Fruit fly (Drosophila melanogaster) whole organism, prepupa: ENCODE measurements around the gene alpha-Est4.

ENCODE experiments used
- CG10669 ChIP-seq: fragments of 200-800 bp; sonication (Bioruptor generic); optimal IDR thresholded peaks from 3 replicates; lab custom pipeline; 2018; ENCODE audit warnings: missing biosample characterization, mild to moderate bottlenecking, missing genetic modification characterization, moderate library complexity
- CG15336 ChIP-seq: fragments of 200-800 bp; sonication (Bioruptor generic); IDR thresholded peaks from 2 replicates; pipeline ENCODE4 v1.3.6; 2022; ENCODE audit warnings: missing biosample characterization, missing genetic modification characterization
- CG3032 ChIP-seq: fragments of 200-800 bp; optimal IDR thresholded peaks from 2 replicates; lab custom pipeline; 2019; ENCODE audit warnings: missing biosample characterization, mild to moderate bottlenecking, missing genetic modification characterization, moderate library complexity
- CG31627 ChIP-seq: fragments of 200-800 bp; sonication (Bioruptor generic); optimal IDR thresholded peaks from 3 replicates; lab custom pipeline; 2016; ENCODE audit warnings: missing biosample characterization, missing genetic modification characterization
- CG4318 ChIP-seq: fragments of 200-800 bp; sonication (Bioruptor generic); optimal IDR thresholded peaks from 3 replicates; lab custom pipeline; 2017; ENCODE audit warnings: missing biosample characterization, mild to moderate bottlenecking, missing genetic modification characterization
- CG6163 ChIP-seq: fragments of 200-800 bp; sonication (Bioruptor generic); IDR thresholded peaks from 3 replicates; pipeline ENCODE4 v1.3.6; 2022; ENCODE audit warnings: missing biosample characterization, missing genetic modification characterization
- CG6276 ChIP-seq: fragments of 200-800 bp; sonication (Bioruptor generic); optimal IDR thresholded peaks from 2 replicates; lab custom pipeline; 2017; ENCODE audit warnings: missing biosample characterization, mild to moderate bottlenecking, missing genetic modification characterization
- CG6854 ChIP-seq: fragments of 200-800 bp; sonication (Bioruptor generic); optimal IDR thresholded peaks from 2 replicates; lab custom pipeline; 2017; ENCODE audit warnings: missing biosample characterization, mild to moderate bottlenecking, missing genetic modification characterization
- CG8319 ChIP-seq: fragments of 200-800 bp; sonication (Bioruptor generic); optimal IDR thresholded peaks from 3 replicates; lab custom pipeline; 2016; ENCODE audit warnings: missing biosample characterization, missing genetic modification characterization
- Eip78C ChIP-seq: fragments of 200-800 bp; sonication (Bioruptor generic); peaks from one replicate; lab custom pipeline; 2016; ENCODE audit warnings: missing biosample characterization, missing genetic modification characterization
- Ets21C ChIP-seq: fragments of 200-800 bp; sonication (Bioruptor generic); optimal IDR thresholded peaks from 3 replicates; lab custom pipeline; 2016; ENCODE audit warnings: missing biosample characterization, missing genetic modification characterization
- Hr39 ChIP-seq: fragments of 200-800 bp; sonication (Bioruptor generic); optimal IDR thresholded peaks from 2 replicates; lab custom pipeline; 2016; ENCODE audit warnings: missing biosample characterization, missing genetic modification characterization
- Met ChIP-seq: fragments of 200-800 bp; sonication (Bioruptor generic); optimal IDR thresholded peaks from 3 replicates; lab custom pipeline; 2016; ENCODE audit warnings: missing biosample characterization, missing genetic modification characterization
- Smox ChIP-seq: fragments of 200-800 bp; sonication (Bioruptor generic); optimal IDR thresholded peaks from 3 replicates; lab custom pipeline; 2016; ENCODE audit warnings: missing biosample characterization, missing genetic modification characterization
- Sox14 ChIP-seq: fragments of 200-800 bp; sonication (Bioruptor generic); optimal IDR thresholded peaks from 3 replicates; lab custom pipeline; 2016; ENCODE audit warnings: missing biosample characterization, missing genetic modification characterization
- Sox15 ChIP-seq: fragments of 200-800 bp; sonication (Bioruptor generic); optimal IDR thresholded peaks from 3 replicates; lab custom pipeline; 2016; ENCODE audit warnings: missing biosample characterization, missing genetic modification characterization
- acj6 ChIP-seq: fragments of 200-800 bp; sonication (Bioruptor generic); optimal IDR thresholded peaks from 3 replicates; lab custom pipeline; 2016; ENCODE audit warnings: missing biosample characterization, missing genetic modification characterization
- cyc ChIP-seq: fragments of 200-800 bp; sonication (Bioruptor generic); optimal IDR thresholded peaks from 3 replicates; lab custom pipeline; 2016; ENCODE audit warnings: missing biosample characterization, missing genetic modification characterization
- dac ChIP-seq: fragments of 200-800 bp; sonication (Bioruptor generic); optimal IDR thresholded peaks from 2 replicates; lab custom pipeline; 2017; ENCODE audit warnings: missing biosample characterization, mild to moderate bottlenecking, missing genetic modification characterization
- dsx ChIP-seq: fragments of 200-800 bp; optimal IDR thresholded peaks from 3 replicates; lab custom pipeline; 2019; ENCODE audit warnings: missing biosample characterization, mild to moderate bottlenecking, missing genetic modification characterization, moderate library complexity; ENCODE audit not compliant: poor library complexity, severe bottlenecking
- esn ChIP-seq: fragments of 200-800 bp; sonication (Bioruptor generic); optimal IDR thresholded peaks from 2 replicates; lab custom pipeline; 2016; ENCODE audit warnings: missing biosample characterization, mild to moderate bottlenecking, missing genetic modification characterization, moderate library complexity
- fd85E ChIP-seq: fragments of 200-800 bp; sonication (Bioruptor generic); optimal IDR thresholded peaks from 3 replicates; lab custom pipeline; 2016; ENCODE audit warnings: missing biosample characterization, missing genetic modification characterization
- fkh ChIP-seq: fragments of 200-800 bp; sonication (Bioruptor generic); optimal IDR thresholded peaks from 3 replicates; lab custom pipeline; 2017; ENCODE audit warnings: missing biosample characterization, mild to moderate bottlenecking, missing genetic modification characterization, moderate library complexity
- lz ChIP-seq: fragments of 200-800 bp; sonication (Bioruptor generic); optimal IDR thresholded peaks from 3 replicates; lab custom pipeline; 2016; ENCODE audit warnings: missing biosample characterization, missing genetic modification characterization
- pdm3 ChIP-seq: fragments of 200-800 bp; sonication (Bioruptor generic); optimal IDR thresholded peaks from 3 replicates; lab custom pipeline; 2016; ENCODE audit warnings: missing biosample characterization, missing genetic modification characterization
- svp ChIP-seq: fragments of 200-800 bp; sonication (Bioruptor generic); peaks from one replicate; lab custom pipeline; 2016; ENCODE audit warnings: missing biosample characterization, missing genetic modification characterization
- topi ChIP-seq: fragments of 200-800 bp; sonication (Bioruptor generic); optimal IDR thresholded peaks from 3 replicates; lab custom pipeline; 2016; ENCODE audit warnings: missing biosample characterization, missing genetic modification characterization
- vri ChIP-seq: fragments of 200-800 bp; sonication (Bioruptor generic); optimal IDR thresholded peaks from 3 replicates; lab custom pipeline; 2016; ENCODE audit warnings: missing biosample characterization, mild to moderate bottlenecking, missing genetic modification characterization

Gene alpha-Est4

DNA sequence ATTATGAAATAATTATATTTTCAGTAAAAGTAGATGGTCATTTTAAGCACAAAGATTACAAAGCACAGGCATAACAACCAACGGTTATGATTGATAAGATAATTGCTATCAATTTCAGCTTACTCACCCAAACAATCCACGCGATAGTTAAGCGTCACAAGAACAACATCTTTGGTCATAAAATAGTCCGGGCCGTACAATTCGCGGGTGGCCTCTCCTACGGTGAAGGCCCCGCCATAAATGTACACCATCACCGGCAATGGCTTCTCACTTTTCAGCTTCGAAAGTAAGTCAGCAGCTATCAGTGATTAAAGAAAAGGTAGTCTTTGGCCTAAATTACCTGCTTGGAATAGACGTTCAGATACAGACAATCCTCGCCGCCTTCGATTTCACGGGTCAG is 2.8 kb downstream of the alpha-Est4 start:
- TF ChIP-seq fd85E (GFP tag; lab: Kevin White, UChicago) (no peak), vri (GFP tag; lab: Kevin White, UChicago) (peak; percentile 5), topi (GFP tag; lab: Kevin White, UChicago) (no peak), CG4318 (GFP tag; lab: Kevin White, UChicago) (no peak)

DNA sequence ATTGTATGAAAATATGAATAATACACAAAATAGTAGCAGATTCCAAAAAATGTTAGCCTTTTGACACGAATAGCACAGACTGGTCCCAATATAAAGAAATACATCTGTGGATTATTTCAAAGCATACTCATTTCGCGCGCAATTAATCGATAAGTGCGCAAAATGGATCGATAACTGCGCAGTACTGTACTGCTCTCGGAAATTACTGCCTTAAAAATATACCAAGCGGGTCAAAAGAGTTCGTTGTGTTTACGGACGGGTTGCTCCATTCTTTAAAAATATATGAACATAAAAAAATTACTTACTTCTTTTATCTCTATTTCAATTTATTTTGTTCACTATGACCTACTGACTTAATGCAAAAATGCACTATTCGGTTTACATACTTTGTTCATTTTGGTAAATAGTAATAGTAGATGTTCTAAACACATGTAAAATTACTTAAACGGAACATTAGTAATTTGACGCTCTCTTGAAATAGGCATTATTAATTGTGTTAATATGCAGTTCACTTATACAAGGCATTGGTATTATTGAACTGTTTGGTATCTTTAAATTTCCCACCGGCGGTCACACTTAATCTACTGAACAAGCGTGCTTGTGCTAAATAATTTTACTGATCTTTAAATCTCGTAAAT is 8.1 kb downstream of the alpha-Est4 start, which contains the start of the genes Rtnl2 and alphaTub84D:
Rtnl2 (minus strand) TSS at position 58 of the 638 bp plus-strand sequence.
alphaTub84D (plus strand) TSS at position 570 of the 638 bp plus-strand sequence.
- TF ChIP-seq svp (GFP tag; lab: Kevin White, UChicago) (peak; percentile 80), topi (GFP tag; lab: Kevin White, UChicago) (no peak), CG10669 (GFP tag; lab: Kevin White, UChicago) (no peak), Eip78C (GFP tag; lab: Kevin White, UChicago) (peak; percentile 46), Sox14 (GFP tag; lab: Kevin White, UChicago) (peak; percentile 19)
- TF ChIP-seq, all 60 proteins: peak for 3

DNA sequence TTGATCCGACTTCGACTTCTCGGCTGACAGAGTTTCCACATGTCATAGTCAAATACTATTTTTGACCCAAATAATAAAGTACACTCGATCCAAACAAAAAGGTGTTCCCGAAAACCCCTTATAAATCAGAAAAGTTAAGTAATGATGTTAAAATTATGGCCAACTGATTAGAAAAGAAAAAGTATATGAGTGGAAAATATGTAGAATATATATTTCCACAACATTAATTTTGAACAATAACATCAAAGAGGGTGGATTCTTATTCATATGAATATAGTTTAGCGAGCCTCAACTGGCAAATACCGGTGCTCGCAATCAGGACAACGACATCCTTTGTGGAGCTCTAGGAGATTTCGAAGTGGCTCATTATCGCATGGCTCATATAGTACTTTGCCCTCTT is 9.7 kb downstream of the alpha-Est4 start, which contains the start of gene alpha-Est6:
alpha-Est6 (minus strand) TSS at position 101 of the 400 bp plus-strand sequence.
- TF ChIP-seq Ets21C (GFP tag; lab: Kevin White, UChicago) (no peak), Met (GFP tag; lab: Kevin White, UChicago) (no peak), CG8319 (GFP tag; lab: Kevin White, UChicago) (no peak), CG31627 (GFP tag; lab: Kevin White, UChicago) (no peak), fd85E (GFP tag; lab: Kevin White, UChicago) (no peak), CG10669 (GFP tag; lab: Kevin White, UChicago) (no peak), CG15336 (no peak), esn (no peak), pdm3 (GFP tag; lab: Kevin White, UChicago) (no peak), acj6 (GFP tag; lab: Kevin White, UChicago) (no peak), CG6854 (GFP tag; lab: Kevin White, UChicago) (no peak), vri (GFP tag; lab: Kevin White, UChicago) (no peak), dac (GFP tag; lab: Kevin White, UChicago) (no peak), CG6163 (GFP tag; lab: Robert Waterston, UW) (no peak)

DNA sequence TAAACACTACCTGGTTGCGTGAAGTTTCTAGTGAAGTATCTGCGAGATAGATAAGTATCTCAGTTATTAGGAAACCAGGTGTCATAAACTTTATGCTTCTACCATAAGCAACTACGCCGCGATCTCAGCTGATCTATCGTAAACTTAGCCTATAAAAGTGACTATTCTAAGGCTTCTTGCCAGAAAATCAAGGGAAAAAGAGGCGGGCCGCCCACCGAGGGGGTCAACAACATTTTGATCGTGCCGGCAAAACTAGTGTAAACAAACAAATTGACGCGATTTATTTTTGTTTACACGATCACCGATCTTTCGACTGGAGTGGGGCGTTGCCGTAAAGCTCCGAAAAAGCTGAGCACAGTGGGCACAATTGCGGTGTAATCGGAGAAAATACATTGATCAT is 14.3 kb downstream of the alpha-Est4 start:
- no peak for TF ChIP-seq CG3032 (tag; lab: Kevin White, UChicago)
- TF ChIP-seq fkh (GFP tag; lab: Kevin White, UChicago), result peak; percentile 93

DNA sequence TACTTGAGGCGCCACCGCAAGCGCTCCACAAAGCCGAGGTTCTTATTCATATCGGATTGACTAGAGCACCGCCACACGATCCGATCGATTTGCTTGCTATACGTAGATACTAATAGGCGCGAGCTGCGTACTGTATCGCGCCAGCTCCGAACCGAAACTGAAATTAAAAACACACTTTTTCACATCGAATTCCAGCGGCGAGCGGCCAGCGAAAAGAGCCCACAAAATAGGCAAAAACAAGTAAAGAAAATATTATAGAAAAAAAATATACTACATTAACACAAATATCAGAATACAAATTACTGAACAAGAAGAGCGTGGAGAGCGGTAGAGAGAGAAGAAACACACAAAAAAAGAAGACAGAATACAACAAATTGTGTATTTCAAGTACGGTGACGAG is 14.8 kb downstream of the alpha-Est4 start, which contains the start of gene alpha-Est7:
alpha-Est7 (minus strand) TSS at position 160 of the 400 bp plus-strand sequence.
- no peak for TF ChIP-seq fd85E (GFP tag; lab: Kevin White, UChicago)
- peak; percentile 80 for TF ChIP-seq svp (GFP tag; lab: Kevin White, UChicago)
- no peak for TF ChIP-seq Sox15 (GFP tag; lab: Kevin White, UChicago)
- TF ChIP-seq Smox (GFP tag; lab: Kevin White, UChicago), result no peak
- peak; percentile 32 for TF ChIP-seq vri (GFP tag; lab: Kevin White, UChicago)
- TF ChIP-seq esn, result no peak
- TF ChIP-seq cyc, result no peak
- peak; percentile 29 for TF ChIP-seq Eip78C (GFP tag; lab: Kevin White, UChicago)
- no peak for TF ChIP-seq dsx
- no peak for TF ChIP-seq Hr39 (GFP tag; lab: Kevin White, UChicago)
- TF ChIP-seq Ets21C (GFP tag; lab: Kevin White, UChicago), result no peak
- no peak for TF ChIP-seq Met (GFP tag; lab: Kevin White, UChicago)

DNA sequence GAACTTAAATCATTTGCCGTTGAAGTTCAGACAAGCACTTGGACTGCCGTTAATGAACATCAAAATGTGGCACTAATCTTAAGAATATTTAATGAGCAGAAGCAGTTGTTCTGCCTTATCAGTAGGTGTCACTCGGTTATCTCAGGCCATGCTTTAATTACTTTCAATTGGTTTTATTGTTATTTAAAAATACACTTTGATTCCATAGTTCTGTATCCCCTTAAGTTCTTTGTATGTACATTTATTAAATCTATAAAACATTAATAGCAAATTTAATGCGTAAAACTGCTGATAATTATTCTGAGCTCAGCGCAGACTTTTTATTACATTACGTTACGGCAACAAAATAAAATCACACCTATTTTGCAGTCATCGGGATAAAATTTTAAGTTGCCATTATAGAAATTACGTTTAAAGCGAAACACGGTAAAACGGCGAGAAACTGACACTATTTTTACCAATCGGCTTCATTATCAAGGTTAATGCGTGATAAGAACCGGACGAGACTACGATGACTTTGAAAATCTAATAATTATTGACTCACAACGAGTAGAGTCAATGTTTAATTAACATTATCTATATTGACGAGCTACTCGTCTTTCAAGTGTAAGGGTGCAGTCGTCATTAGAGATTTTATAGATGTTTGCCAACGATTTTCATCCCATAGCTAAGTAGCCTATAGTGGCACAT is 16.0 kb downstream of the alpha-Est4 start:
- TF ChIP-seq fkh (GFP tag; lab: Kevin White, UChicago) (peak; percentile 20), lz (GFP tag; lab: Kevin White, UChicago) (no peak), svp (GFP tag; lab: Kevin White, UChicago) (peak; percentile 91), CG6276 (GFP tag; lab: Kevin White, UChicago) (peak; percentile 70)
